Fruit fly (Drosophila melanogaster): ENCODE data around the gene Ir40a.

DNA sequence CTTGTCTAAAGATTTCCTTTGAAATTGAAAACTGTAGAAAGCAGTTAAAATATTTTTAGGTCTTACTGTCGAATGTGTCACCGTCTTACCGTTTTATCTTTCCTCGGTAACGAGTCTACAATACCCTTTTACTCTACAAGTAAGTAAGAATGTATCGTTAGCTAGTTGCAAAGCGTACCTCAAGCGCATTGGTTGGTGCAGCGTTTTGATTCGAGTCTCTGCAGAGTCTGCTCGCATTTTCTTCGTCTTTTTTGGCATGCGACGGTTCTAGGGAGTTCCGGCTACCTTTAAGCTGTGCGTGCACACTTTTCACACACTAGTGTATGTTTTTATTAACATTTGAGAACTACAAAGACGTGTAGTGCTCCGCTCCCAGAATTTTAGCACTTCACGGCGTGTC lies 74.2 kb downstream of the Ir40a start:
- TF ChIP-seq achi (GFP tag; optimal IDR thresholded peaks at IDR 0.05) (no peak), spab (GFP tag; optimal IDR thresholded peaks at IDR 0.05) (no peak)
